Fruit fly (Drosophila melanogaster): Measurements from ENCODE around the gene CG5653.

CG5653 gene

DNA sequence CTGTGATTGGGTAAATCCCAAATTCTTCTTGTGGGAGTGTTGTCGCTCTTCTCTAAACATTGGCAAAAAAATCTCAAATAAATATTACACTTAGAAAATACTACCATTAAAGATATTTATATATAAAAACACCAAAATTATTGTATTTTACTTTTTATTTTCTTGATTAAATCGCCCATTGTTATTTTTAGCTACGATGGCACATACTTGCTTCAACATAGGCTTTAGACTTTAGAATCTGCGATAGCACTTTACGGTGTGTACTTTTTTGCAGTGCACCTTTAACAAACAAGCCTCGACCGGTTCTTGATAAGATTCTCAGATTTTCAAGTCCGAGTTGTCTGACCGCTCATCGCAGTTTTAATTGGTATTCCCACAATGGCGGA is 11.5 kb downstream of the CG5653 start, which contains the start of gene GNBP3 (continued):
- TF ChIP-seq pnt (GFP tag; optimal IDR thresholded peaks at IDR 0.05) (no peak), Oaz (GFP tag; IDR thresholded peaks at IDR 0.05) (no peak), CG12744 (GFP tag; optimal IDR thresholded peaks at IDR 0.05) (no peak), CG17568 (GFP tag; optimal IDR thresholded peaks at IDR 0.05) (no peak), gro (GFP tag; optimal IDR thresholded peaks at IDR 0.05) (no peak), CG6813 (GFP tag; optimal IDR thresholded peaks at IDR 0.05) (peak; percentile 79), MTF-1 (GFP tag; optimal IDR thresholded peaks at IDR 0.05; ENCODE audit: borderline replicate concordance) (no peak), kni (GFP tag; optimal IDR thresholded peaks at IDR 0.05) (peak; percentile 28), CG8478 (optimal IDR thresholded peaks at IDR 0.05) (no peak), CG14441 (GFP tag; IDR thresholded peaks at IDR 0.05) (peak; percentile 47; the same call in 1 of the 2 replicates), vvl (GFP tag; IDR thresholded peaks at IDR 0.05) (peak; percentile 70), fd102C (GFP tag; optimal IDR thresholded peaks at IDR 0.05) (no peak), HLH54F (GFP tag; optimal IDR thresholded peaks at IDR 0.05) (peak; percentile 9), ttk (GFP tag; IDR thresholded peaks at IDR 0.05) (no peak), CG9215 (GFP tag; IDR thresholded peaks at IDR 0.05) (peak; percentile 46), CG14860 (GFP tag; IDR thresholded peaks at IDR 0.05; ENCODE audit: partially characterized antibody) (no peak), mld (GFP tag; IDR thresholded peaks at IDR 0.05; ENCODE audit: partially characterized antibody) (no peak), knrl (GFP tag; IDR thresholded peaks at IDR 0.05; ENCODE audit: partially characterized antibody) (no peak), CG11695 (GFP tag; IDR thresholded peaks at IDR 0.05) (peak; percentile 65; the same call in 2 of the 3 replicates), CG32532 (GFP tag; IDR thresholded peaks at IDR 0.05) (peak; percentile 69), Hr51 (GFP tag; optimal IDR thresholded peaks at IDR 0.05) (peak in 1 of 2 experiments; percentile 31), CG6791 (GFP tag; IDR thresholded peaks at IDR 0.05; ENCODE audit: partially characterized antibody) (no peak), CG9727 (GFP tag; optimal IDR thresholded peaks at IDR 0.05) (peak; percentile 92), Vsx1 (GFP tag; optimal IDR thresholded peaks at IDR 0.05) (peak; percentile 41), dati (GFP tag; IDR thresholded peaks at IDR 0.05) (no peak), ato (GFP tag; IDR thresholded peaks at IDR 0.05; ENCODE audit: partially characterized antibody) (no peak), CG7556 (GFP tag; optimal IDR thresholded peaks at IDR 0.05) (peak; percentile 46), CG18476 (GFP tag; optimal IDR thresholded peaks at IDR 0.05) (peak; percentile 74), ftz-f1 (GFP tag; optimal IDR thresholded peaks at IDR 0.05) (no peak), nom (GFP tag; optimal IDR thresholded peaks at IDR 0.05) (peak; percentile 91), jing (GFP tag; optimal IDR thresholded peaks at IDR 0.05) (no peak), Pdp1 (GFP tag; optimal IDR thresholded peaks at IDR 0.05) (peak in 1 of 2 experiments; percentile 48), Dbx (GFP tag; IDR thresholded peaks at IDR 0.05) (peak; percentile 84), abd-A (tag; optimal IDR thresholded peaks at IDR 0.05) (no peak), CG3065 (GFP tag; optimal IDR thresholded peaks at IDR 0.05) (no peak), CG10565 (GFP tag; optimal IDR thresholded peaks at IDR 0.05) (peak; percentile 51), CG1602 (GFP tag; optimal IDR thresholded peaks at IDR 0.05) (peak; percentile 23), CG6689 (GFP tag; IDR thresholded peaks at IDR 0.05) (peak; percentile 53; the same call in 1 of the 2 replicates), CG8281 (tag; optimal IDR thresholded peaks at IDR 0.05) (peak; percentile 49), CG4328 (GFP tag; optimal IDR thresholded peaks at IDR 0.05) (no peak), CG1832 (GFP tag; optimal IDR thresholded peaks at IDR 0.05) (no peak), Scr (GFP tag; IDR thresholded peaks at IDR 0.05; ENCODE audit: partially characterized antibody) (no peak), CG2678 (tag; optimal IDR thresholded peaks at IDR 0.05) (peak; percentile 87), peb (GFP tag; IDR thresholded peaks at IDR 0.05) (no peak), vnd (GFP tag; IDR thresholded peaks at IDR 0.05; ENCODE audit: partially characterized antibody) (no peak), CG10462 (GFP tag; optimal IDR thresholded peaks at IDR 0.05) (no peak), CG7987 (GFP tag; optimal IDR thresholded peaks at IDR 0.05) (no peak), Hand (GFP tag; optimal IDR thresholded peaks at IDR 0.05) (no peak), Adf1 (GFP tag; IDR thresholded peaks at IDR 0.05) (no peak), gcm (GFP tag; optimal IDR thresholded peaks at IDR 0.05) (peak; percentile 9)
